Fruit fly (Drosophila melanogaster) whole organism, embryonic: ENCODE results near the gene CG11980.

Source experiments
- Atf-2 ChIP-seq: fragments of 200-800 bp; sonication (Bioruptor generic); optimal IDR thresholded peaks from 2 replicates; lab custom pipeline; 2016; ENCODE audit warnings: missing biosample characterization, missing genetic modification characterization
- CG10366 ChIP-seq: fragments of 200-800 bp; sonication (Bioruptor generic); IDR thresholded peaks from 2 replicates; pipeline ENCODE4 v1.3.6; 2022; ENCODE audit warnings: missing biosample characterization, missing genetic modification characterization
- CG12219 ChIP-seq: fragments of 200-800 bp; sonication (Bioruptor generic); optimal IDR thresholded peaks from 3 replicates; lab custom pipeline; 2018; ENCODE audit warnings: missing biosample characterization, mild to moderate bottlenecking, missing genetic modification characterization
- CG12391 ChIP-seq: fragments of 200-800 bp; sonication (Bioruptor generic); optimal IDR thresholded peaks from 3 replicates; lab custom pipeline; 2018; ENCODE audit warnings: missing biosample characterization, mild to moderate bottlenecking, missing genetic modification characterization, moderate library complexity
- CG12744 ChIP-seq: fragments of 200-800 bp; sonication (Bioruptor generic); optimal IDR thresholded peaks from 2 replicates; lab custom pipeline; 2016; ENCODE audit warnings: missing biosample characterization, missing genetic modification characterization
- CG14014 ChIP-seq: fragments of 200-800 bp; sonication (Bioruptor generic); IDR thresholded peaks from 2 replicates; pipeline ENCODE4 v1.3.6; 2022; ENCODE audit warnings: missing biosample characterization, missing genetic modification characterization
- CG15514 ChIP-seq: fragments of 200-800 bp; sonication (Bioruptor generic); optimal IDR thresholded peaks from 3 replicates; lab custom pipeline; 2017; ENCODE audit warnings: missing biosample characterization, missing genetic modification characterization, mild to moderate bottlenecking, moderate library complexity, missing genetic modification reagents
- CG1602 ChIP-seq: fragments of 200-800 bp; sonication (Bioruptor generic); optimal IDR thresholded peaks from 3 replicates; lab custom pipeline; 2016; ENCODE audit warnings: missing biosample characterization, missing genetic modification characterization
- CG16815 ChIP-seq: fragments of 200-800 bp; sonication (Bioruptor generic); optimal IDR thresholded peaks from 3 replicates; lab custom pipeline; 2017; ENCODE audit warnings: missing biosample characterization, mild to moderate bottlenecking, missing genetic modification characterization
- CG18011 ChIP-seq: fragments of 200-800 bp; sonication (Bioruptor generic); optimal IDR thresholded peaks from 2 replicates; lab custom pipeline; 2017; ENCODE audit warnings: missing biosample characterization, missing genetic modification characterization, mild to moderate bottlenecking, moderate library complexity, missing genotype
- CG18262 ChIP-seq: fragments of 200-800 bp; optimal IDR thresholded peaks from 3 replicates; lab custom pipeline; 2019; ENCODE audit warnings: missing biosample characterization, mild to moderate bottlenecking, missing genetic modification characterization, moderate library complexity
- CG30431 ChIP-seq: fragments of 200-800 bp; sonication (Bioruptor generic); optimal IDR thresholded peaks from 2 replicates; lab custom pipeline; 2017; ENCODE audit warnings: missing biosample characterization, missing genetic modification characterization
- CG31365 ChIP-seq: fragments of 200-800 bp; sonication (Bioruptor generic); optimal IDR thresholded peaks from 2 replicates; lab custom pipeline; 2018; ENCODE audit warnings: missing biosample characterization, mild to moderate bottlenecking, missing genetic modification characterization
- CG31441 ChIP-seq: fragments of 200-800 bp; sonication (Bioruptor generic); IDR thresholded peaks from 2 replicates; pipeline ENCODE4 v1.3.6; 2022; ENCODE audit warnings: missing biosample characterization, missing genetic modification characterization
- CG32532 ChIP-seq: fragments of 200-800 bp; sonication (Bioruptor generic); IDR thresholded peaks from 2 replicates; pipeline ENCODE4 v1.3.6; 2022; ENCODE audit warnings: missing biosample characterization, missing genetic modification characterization
- CG4404 ChIP-seq: fragments of 200-800 bp; sonication (Bioruptor generic); IDR thresholded peaks from 2 replicates; pipeline ENCODE4 v1.3.6; 2022; ENCODE audit warnings: missing biosample characterization, missing genetic modification characterization
- CG5245 ChIP-seq: fragments of 200-800 bp; sonication (Bioruptor generic); optimal IDR thresholded peaks from 3 replicates; lab custom pipeline; 2016; ENCODE audit warnings: missing biosample characterization, missing genetic modification characterization
- CG6854 ChIP-seq: fragments of 200-800 bp; sonication (Bioruptor generic); optimal IDR thresholded peaks from 3 replicates; lab custom pipeline; 2017; ENCODE audit warnings: missing biosample characterization, mild to moderate bottlenecking, missing genetic modification characterization
- CG7963 ChIP-seq: fragments of 200-800 bp; sonication (Bioruptor generic); IDR thresholded peaks from 3 replicates; pipeline ENCODE4 v1.3.6; 2022; ENCODE audit warnings: missing biosample characterization, missing genetic modification characterization; ENCODE audit not compliant: partially characterized antibody
- CkIIα-i1 ChIP-seq: fragments of 200-800 bp; sonication (Bioruptor generic); IDR thresholded peaks from 2 replicates; pipeline ENCODE4 v1.3.6; 2022; ENCODE audit warnings: missing biosample characterization, missing genetic modification characterization
- D19B ChIP-seq: fragments of 200-800 bp; sonication (Bioruptor generic); optimal IDR thresholded peaks from 2 replicates; lab custom pipeline; 2017; ENCODE audit warnings: missing biosample characterization, mild to moderate bottlenecking, missing genetic modification characterization
- Elba2 ChIP-seq: fragments of 200-800 bp; sonication (Bioruptor generic); optimal IDR thresholded peaks from 3 replicates; lab custom pipeline; 2016; ENCODE audit warnings: missing biosample characterization, missing genetic modification characterization
- Ets97D ChIP-seq: fragments of 200-800 bp; sonication (Bioruptor generic); optimal IDR thresholded peaks from 3 replicates; lab custom pipeline; 2016; ENCODE audit warnings: missing biosample characterization, missing genetic modification characterization
- GATAe ChIP-seq: fragments of 200-800 bp; sonication (Bioruptor generic); conservative IDR thresholded peaks from 2 replicates; pipeline ENCODE4 v1.3.6; 2022; ENCODE audit warnings: missing biosample characterization, missing genetic modification characterization
- HHEX ChIP-seq: fragments of 200-800 bp; sonication (Bioruptor generic); optimal IDR thresholded peaks from 3 replicates; lab custom pipeline; 2017; ENCODE audit warnings: missing biosample characterization, mild to moderate bottlenecking, missing genetic modification characterization, missing genetic modification reagents
- Kr ChIP-seq: fragments of 200-800 bp; sonication (Bioruptor generic); optimal IDR thresholded peaks from 2 replicates; lab custom pipeline; 2017; ENCODE audit warnings: missing biosample characterization, mild to moderate bottlenecking, missing genetic modification characterization
- Lim3 ChIP-seq: fragments of 200-800 bp; sonication (Bioruptor generic); IDR thresholded peaks from 2 replicates; pipeline ENCODE4 v1.3.6; 2022; ENCODE audit warnings: missing biosample characterization, missing genetic modification characterization
- MTF-1 ChIP-seq: fragments of 200-800 bp; sonication (Bioruptor generic); optimal IDR thresholded peaks from 2 replicates; lab custom pipeline; 2018; ENCODE audit warnings: missing biosample characterization, mild to moderate bottlenecking, missing genetic modification characterization, borderline replicate concordance
- Mad ChIP-seq: fragments of 200-800 bp; sonication (Bioruptor generic); optimal IDR thresholded peaks from 2 replicates; lab custom pipeline; 2016; ENCODE audit warnings: missing biosample characterization, missing genetic modification characterization
- Neu2 ChIP-seq: fragments of 200-800 bp; sonication (Bioruptor generic); optimal IDR thresholded peaks from 3 replicates; lab custom pipeline; 2016; ENCODE audit warnings: missing biosample characterization, missing genetic modification characterization, borderline replicate concordance
- Poxn ChIP-seq: fragments of 200-800 bp; sonication (Bioruptor generic); IDR thresholded peaks from 2 replicates; pipeline ENCODE4 v1.3.6; 2022; ENCODE audit warnings: missing biosample characterization, missing genetic modification characterization
- Rx ChIP-seq: fragments of 200-800 bp; sonication (Bioruptor generic); IDR thresholded peaks from 2 replicates; pipeline ENCODE4 v1.3.6; 2022; ENCODE audit warnings: missing biosample characterization, missing genetic modification characterization
- ab ChIP-seq: fragments of 200-800 bp; sonication (Bioruptor generic); optimal IDR thresholded peaks from 2 replicates; lab custom pipeline; 2016; ENCODE audit warnings: missing biosample characterization, missing genetic modification characterization
- bowl ChIP-seq: fragments of 200-800 bp; sonication (Bioruptor generic); IDR thresholded peaks from 2 replicates; pipeline ENCODE4 v1.3.6; 2022; ENCODE audit warnings: missing biosample characterization, missing genetic modification characterization
- cas ChIP-seq: fragments of 200-800 bp; sonication (Bioruptor generic); IDR thresholded peaks from 2 replicates; pipeline ENCODE4 v1.3.6; 2022; ENCODE audit warnings: missing biosample characterization, missing genetic modification characterization
- chinmo ChIP-seq: fragments of 200-800 bp; sonication (Bioruptor generic); IDR thresholded peaks from 4 replicates; pipeline ENCODE4 v1.3.6; 2022; ENCODE audit warnings: missing biosample characterization, missing genetic modification characterization; ENCODE audit not compliant: partially characterized antibody
- ems ChIP-seq: fragments of 200-800 bp; sonication (Bioruptor generic); optimal IDR thresholded peaks from 3 replicates; lab custom pipeline; 2016; ENCODE audit warnings: missing biosample characterization, missing genetic modification characterization
- esg ChIP-seq: fragments of 200-800 bp; sonication (Bioruptor generic); conservative IDR thresholded peaks from 2 replicates; pipeline ENCODE4 v1.3.6; 2022; ENCODE audit warnings: missing biosample characterization, missing genetic modification characterization
- ind ChIP-seq: fragments of 200-800 bp; sonication (Bioruptor generic); optimal IDR thresholded peaks from 3 replicates; lab custom pipeline; 2016; ENCODE audit warnings: missing biosample characterization, missing genetic modification characterization
- lov ChIP-seq, 2 experiments: fragments of 200-800 bp in 1 of 2; fragments of >200 bp in 1 of 2; sonication (Bioruptor generic) in 1 of 2; IDR thresholded peaks in 1 of 2; optimal IDR thresholded peaks in 1 of 2; 2 replicates in 1 of 2; 3 replicates in 1 of 2; pipeline versions ENCODE4 v1.3.6 to Lab custom; 2017 to 2022; ENCODE audit warnings: missing biosample characterization in 1 of 2, missing genetic modification characterization in 1 of 2
- prd ChIP-seq, 3 experiments: fragments of >200 bp in 2 of 3; fragments of 200-800 bp in 1 of 3; sonication (Bioruptor generic) in 1 of 3; optimal IDR thresholded peaks in 2 of 3; IDR thresholded peaks in 1 of 3; 2 replicates in 2 of 3; 3 replicates in 1 of 3; pipeline versions ENCODE4 v1.3.6 to Lab custom; 2017 to 2022; ENCODE audit warnings: missing biosample characterization in 1 of 3, missing genetic modification characterization in 1 of 3
- ranshi ChIP-seq: fragments of 200-800 bp; sonication (Bioruptor generic); IDR thresholded peaks from 2 replicates; pipeline ENCODE4 v1.3.6; 2022; ENCODE audit warnings: missing biosample characterization, missing genetic modification characterization
- sd ChIP-seq: fragments of 200-800 bp; sonication (Bioruptor generic); optimal IDR thresholded peaks from 3 replicates; lab custom pipeline; 2018; ENCODE audit warnings: missing biosample characterization, mild to moderate bottlenecking, missing genetic modification characterization, moderate library complexity
- slbo ChIP-seq: fragments of 200-800 bp; sonication (Bioruptor generic); IDR thresholded peaks from 2 replicates; pipeline ENCODE4 v1.3.6; 2022; ENCODE audit warnings: missing biosample characterization, missing genetic modification characterization
- stwl ChIP-seq: fragments of 200-800 bp; sonication (Bioruptor generic); optimal IDR thresholded peaks from 3 replicates; lab custom pipeline; 2018; ENCODE audit warnings: missing biosample characterization, mild to moderate bottlenecking, missing genetic modification characterization, moderate library complexity
- tna ChIP-seq: fragments of 200-800 bp; sonication (Bioruptor generic); IDR thresholded peaks from 2 replicates; pipeline ENCODE4 v1.3.6; 2022; ENCODE audit warnings: missing biosample characterization, missing genetic modification characterization; ENCODE audit not compliant: partially characterized antibody
- wor ChIP-seq: fragments of 200-800 bp; sonication (Bioruptor generic); IDR thresholded peaks from 2 replicates; pipeline ENCODE4 v1.3.6; 2022; ENCODE audit warnings: missing biosample characterization, missing genetic modification characterization

Gene CG11980

DNA sequence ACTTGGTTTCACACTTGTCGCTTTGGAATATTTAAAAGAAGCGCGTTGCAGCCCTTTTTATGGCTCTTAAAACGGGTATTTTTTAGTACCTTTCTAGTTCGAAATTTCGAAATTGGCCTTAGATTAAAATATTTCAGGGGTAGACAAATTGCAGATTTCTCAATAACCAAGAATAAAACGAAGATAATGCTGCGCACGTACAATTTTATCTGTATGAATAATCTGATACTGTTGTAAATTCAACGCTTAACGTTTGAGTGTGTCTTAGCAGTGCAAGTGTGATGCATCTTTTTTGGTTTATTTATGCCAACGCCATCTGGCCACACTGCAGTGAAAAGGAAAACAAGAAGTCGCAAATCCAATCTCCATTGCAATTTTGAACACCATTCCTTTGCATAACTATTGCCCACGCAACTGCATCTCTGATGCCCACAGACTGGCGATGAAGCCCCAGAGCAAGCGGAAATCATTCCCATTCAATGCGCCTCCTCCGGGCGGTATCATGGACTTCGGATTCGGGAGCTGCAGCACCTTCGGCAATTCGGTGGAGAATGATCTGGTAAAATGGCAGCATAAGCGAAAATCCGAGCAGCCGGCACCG lies 46.8 kb downstream of the CG11980 start, which contains the start of gene Nmdmc (continued):
- TF ChIP-seq lov (optimal IDR thresholded peaks at IDR 0.05; lab: Kevin White, UChicago) (no peak), lov (GFP tag; IDR thresholded peaks at IDR 0.05; lab: Robert Waterston, UW) (no peak), Ets97D (GFP tag; lab: Kevin White, UChicago) (peak; percentile 38), stwl (tag; lab: Kevin White, UChicago) (peak; percentile 77), ranshi (no peak), ems (no peak), bowl (no peak)

DNA sequence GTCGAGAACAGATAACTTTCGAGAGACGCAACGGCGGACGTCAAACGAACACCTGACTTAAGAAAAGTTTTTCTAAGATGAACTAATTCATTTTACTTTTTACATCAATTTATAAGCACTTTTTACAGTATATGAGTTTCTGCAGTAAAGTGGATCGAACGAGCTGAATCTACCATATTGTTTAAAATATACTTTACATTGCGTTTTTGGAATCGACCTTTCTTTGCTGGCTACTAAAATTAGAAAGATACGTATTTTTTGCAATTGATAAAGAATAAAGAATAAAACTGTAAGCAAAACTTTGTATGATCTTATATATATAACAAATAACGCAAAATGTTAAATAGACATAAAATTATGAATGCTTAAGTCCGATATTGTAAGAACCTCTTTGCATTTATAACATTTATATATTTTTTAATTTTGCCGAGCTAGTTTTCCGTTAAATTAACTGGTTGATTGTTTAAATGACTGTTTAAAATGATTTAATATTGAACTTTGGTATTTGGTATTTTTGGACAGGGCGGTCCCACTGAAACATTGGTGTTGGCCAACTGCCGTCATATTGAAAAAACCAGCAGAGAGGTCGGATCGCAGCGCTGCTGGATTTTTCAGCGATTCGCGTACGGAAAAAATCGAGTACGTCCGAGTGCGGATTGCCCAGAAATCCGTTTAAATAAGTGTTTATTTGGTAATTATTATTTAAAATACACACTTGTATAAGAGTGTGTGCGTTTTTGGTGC lies 48.3 kb downstream of the CG11980 start, which contains the start of gene Kdm2:
Kdm2 (plus strand) TSS at position 559 of the 744 bp plus-strand sequence.
- peak; percentile 96 for TF ChIP-seq CG15514 (GFP tag; lab: Kevin White, UChicago)
- TF ChIP-seq prd (optimal IDR thresholded peaks at IDR 0.05; lab: Kevin White, UChicago) = no peak
- no peak for TF ChIP-seq prd (GFP tag; IDR thresholded peaks at IDR 0.05; lab: Robert Waterston, UW)
- no peak for TF ChIP-seq CG10366 (GFP tag; lab: Robert Waterston, UW)
- TF ChIP-seq Lim3 (GFP tag; lab: Robert Waterston, UW) = no peak
- no peak for TF ChIP-seq CG31441 (GFP tag; lab: Robert Waterston, UW)
- TF ChIP-seq HHEX = no peak
- TF ChIP-seq CG12744 (GFP tag; lab: Kevin White, UChicago) = no peak
- TF ChIP-seq Elba2 = no peak
- TF ChIP-seq GATAe = no peak
- peak; percentile 15 for TF ChIP-seq CG18262 (tag; lab: Kevin White, UChicago)
- TF ChIP-seq CG5245 = no peak
- TF ChIP-seq esg = no peak
- no peak for TF ChIP-seq ind
- peak; percentile 16 for TF ChIP-seq CG18011
- no peak for TF ChIP-seq CG7963
- TF ChIP-seq tna (GFP tag; lab: Robert Waterston, UW) = no peak
- no peak for TF ChIP-seq wor (GFP tag; lab: Robert Waterston, UW)
- no peak for TF ChIP-seq CG30431 (GFP tag; lab: Kevin White, UChicago)
- TF ChIP-seq CG4404 (GFP tag; lab: Robert Waterston, UW) = no peak
- TF ChIP-seq Rx (GFP tag; lab: Robert Waterston, UW) = no peak
- no peak for TF ChIP-seq chinmo
- TF ChIP-seq CkIIα-i1 (GFP tag; lab: Robert Waterston, UW) = no peak
- TF ChIP-seq MTF-1 (GFP tag; lab: Kevin White, UChicago) = peak; percentile 63
- no peak for TF ChIP-seq D19B (GFP tag; lab: Kevin White, UChicago)
- no peak for TF ChIP-seq lov (optimal IDR thresholded peaks at IDR 0.05; lab: Kevin White, UChicago)
- TF ChIP-seq lov (GFP tag; IDR thresholded peaks at IDR 0.05; lab: Robert Waterston, UW) = no peak
- no peak for TF ChIP-seq ab (GFP tag; lab: Kevin White, UChicago)
- TF ChIP-seq CG31365 = peak; percentile 7
- TF ChIP-seq CG14014 (GFP tag; lab: Robert Waterston, UW) = no peak
- no peak for TF ChIP-seq CG12219 (GFP tag; lab: Kevin White, UChicago)
- TF ChIP-seq cas (GFP tag; lab: Robert Waterston, UW) = no peak
- no peak for TF ChIP-seq Mad (GFP tag; lab: Kevin White, UChicago)
- TF ChIP-seq CG6854 (GFP tag; lab: Kevin White, UChicago) = no peak
- TF ChIP-seq sd (tag; lab: Kevin White, UChicago) = no peak
- TF ChIP-seq Poxn = no peak
- no peak for TF ChIP-seq CG16815 (GFP tag; lab: Kevin White, UChicago)
- no peak for TF ChIP-seq CG32532 (GFP tag; lab: Robert Waterston, UW)
- no peak for TF ChIP-seq Neu2
- TF ChIP-seq CG12391 = peak; percentile 46
- TF ChIP-seq CG1602 (GFP tag; lab: Kevin White, UChicago) = no peak
- TF ChIP-seq slbo (GFP tag; lab: Robert Waterston, UW) = no peak
- TF ChIP-seq Atf-2 (GFP tag; lab: Kevin White, UChicago) = no peak
- TF ChIP-seq Kr = no peak
